Worm (Caenorhabditis elegans): ENCODE measurements around the gene gpa-5.

ce11 chrX:2138923-2139322 lies 18.1 kb upstream of the gpa-5 start:
- TF ChIP-seq cog-1 (tag; optimal IDR thresholded peaks at IDR 0.05) = no peak
- TF ChIP-seq flt-1 (GFP tag; IDR thresholded peaks at IDR 0.05) = no peak
- TF ChIP-seq ztf-29 (GFP tag; IDR thresholded peaks at IDR 0.05) = no peak
- no peak for TF ChIP-seq T22C8.4 (GFP tag; IDR thresholded peaks at IDR 0.05)
- no peak for TF ChIP-seq med-1 (GFP tag; optimal IDR thresholded peaks at IDR 0.05; ENCODE audit: insufficient read depth)
- no peak for TF ChIP-seq tab-1 (GFP tag; IDR thresholded peaks at IDR 0.05)
- no peak for TF ChIP-seq klf-2 (GFP tag; conservative IDR thresholded peaks at IDR 0.05)
